Worm (Caenorhabditis elegans) whole organism, L4 larva: Measurements from ENCODE around the gene T15B7.14.

Source experiments
- Y75B8A.6 ChIP-seq: fragments of 200-800 bp; sonication (Bioruptor generic); IDR thresholded peaks from 2 replicates; pipeline ENCODE4 v1.3.6; 2022; ENCODE audit warnings: missing genetic modification reagents, missing genetic modification characterization, missing compliant biosample characterization
- ama-1 ChIP-seq: fragments of 150-350 bp; optimal IDR thresholded peaks from 2 replicates; lab custom pipeline; 2014; ENCODE audit warnings: inconsistent platforms, mixed read lengths
- ceh-82 ChIP-seq: sonication (generic microtip); optimal IDR thresholded peaks from 2 replicates; lab custom pipeline; 2017; ENCODE audit warnings: missing biosample characterization, missing genetic modification characterization
- egl-27 ChIP-seq: sonication (generic microtip); optimal IDR thresholded peaks from 3 replicates; lab custom pipeline; 2017; ENCODE audit warnings: missing biosample characterization, missing genetic modification reagents, missing genetic modification characterization
- fkh-10 ChIP-seq: fragments of 150-350 bp; optimal IDR thresholded peaks from 2 replicates; lab custom pipeline; 2014; ENCODE audit warnings: missing biosample characterization, missing genetic modification reagents, missing genetic modification characterization
- hlh-11 ChIP-seq: fragments of 200-800 bp; sonication (Bioruptor generic); optimal IDR thresholded peaks from 2 replicates; lab custom pipeline; 2018; ENCODE audit warnings: mild to moderate bottlenecking, missing genetic modification characterization, missing compliant biosample characterization
- hlh-30 ChIP-seq: sonication (generic microtip); optimal IDR thresholded peaks from 2 replicates; lab custom pipeline; 2017; ENCODE audit warnings: antibody characterized with exemption, mild to moderate bottlenecking, missing genetic modification characterization, missing compliant biosample characterization; ENCODE audit not compliant: insufficient read depth
- hmg-1.1 ChIP-seq: fragments of 200-800 bp; sonication (Bioruptor generic); IDR thresholded peaks from 2 replicates; pipeline ENCODE4 v1.3.6; 2022; ENCODE audit warnings: missing genetic modification reagents, missing genetic modification characterization, missing compliant biosample characterization
- mxl-3 ChIP-seq: fragments of 200-800 bp; sonication (Bioruptor generic); optimal IDR thresholded peaks from 2 replicates; lab custom pipeline; 2018; ENCODE audit warnings: mild to moderate bottlenecking, missing genetic modification characterization, missing compliant biosample characterization
- ztf-11 ChIP-seq: fragments of 150-350 bp; optimal IDR thresholded peaks from 2 replicates; lab custom pipeline; 2014; ENCODE audit warnings: missing biosample characterization, missing genetic modification characterization

DNA sequence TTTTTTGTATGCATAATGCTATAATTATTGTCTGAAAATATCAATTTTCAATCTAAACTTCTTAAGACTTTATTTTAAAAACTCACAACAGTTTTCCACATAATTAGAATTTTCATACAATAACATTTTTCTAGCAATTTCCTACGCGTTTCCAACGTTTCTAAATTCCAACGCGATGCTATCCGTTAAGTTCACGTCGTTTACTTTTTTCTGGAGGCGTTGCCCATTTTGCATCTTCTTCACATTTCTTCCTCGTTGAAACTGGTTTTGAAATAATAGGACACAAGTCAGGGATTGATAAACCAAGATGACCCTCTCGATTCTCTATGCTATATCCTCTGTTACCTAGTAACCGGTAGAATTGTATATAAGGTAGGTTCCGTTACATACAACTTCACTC is at the start of gene T15B7.14, which contains the start of gene col-143:
- TF ChIP-seq hlh-11 (tag; lab: Kevin White, UChicago): no peak
- TF ChIP-seq hmg-1.1 (GFP tag; lab: Robert Waterston, UW): no peak
- no peak for TF ChIP-seq ama-1 (lab: Kevin White, UChicago)
- TF ChIP-seq hlh-30 (tag; lab: Kevin White, UChicago): no peak
- no peak for TF ChIP-seq mxl-3
- no peak for TF ChIP-seq fkh-10 (GFP tag; lab: Kevin White, UChicago)
- no peak for TF ChIP-seq ceh-82 (tag; lab: Kevin White, UChicago)
- TF ChIP-seq egl-27 (tag; lab: Kevin White, UChicago): no peak
- no peak for TF ChIP-seq Y75B8A.6 (GFP tag; lab: Robert Waterston, UW)
- no peak for TF ChIP-seq ztf-11 (tag; lab: Kevin White, UChicago)
